Fruit fly (Drosophila melanogaster): ENCODE data around the gene CG3386.

The CG3386 gene

DNA sequence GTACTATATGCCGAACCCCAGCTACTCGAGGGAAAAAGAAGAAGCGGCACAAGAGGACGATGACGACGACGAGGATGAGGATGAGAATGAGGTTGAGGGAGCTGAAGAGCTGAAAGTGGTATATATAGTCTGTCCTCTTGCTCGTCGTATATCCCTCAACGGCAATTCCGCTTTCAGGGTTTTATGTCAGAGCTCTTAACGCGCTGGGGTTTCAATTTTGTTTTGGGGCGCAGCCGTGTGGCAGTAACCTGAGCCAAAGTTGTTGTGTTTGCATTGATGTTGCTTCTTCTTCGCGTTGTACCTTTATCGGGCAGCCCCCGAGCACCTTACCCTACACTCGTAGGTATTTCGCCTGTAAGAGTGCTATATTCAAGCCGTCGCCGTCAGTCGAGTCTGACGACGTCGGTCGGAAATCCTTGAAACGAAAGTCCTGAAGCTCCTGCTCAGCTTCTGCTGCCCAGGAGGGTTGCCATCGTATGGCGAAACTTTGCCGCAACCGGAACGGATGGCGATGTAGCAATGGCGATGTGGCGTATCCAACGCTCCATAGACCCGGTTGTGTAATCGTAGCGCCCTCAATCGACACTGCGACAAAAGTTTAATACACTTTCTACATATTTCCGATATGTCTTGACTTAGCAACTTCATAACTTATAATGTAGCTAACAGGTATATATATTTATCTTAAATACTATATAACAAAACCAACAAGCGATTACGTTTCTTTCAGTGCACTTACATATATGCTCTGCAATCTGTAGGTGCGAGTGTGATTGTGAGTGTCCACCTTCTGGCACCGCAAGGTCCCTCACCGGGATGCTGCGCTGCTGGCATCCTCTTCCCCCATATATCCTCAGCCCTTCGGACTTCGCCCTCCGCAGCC lies 22.6 kb upstream of the CG3386 start (continued):
- peak; percentile 14 for TF ChIP-seq Max (GFP tag; optimal IDR thresholded peaks at IDR 0.05)
- TF ChIP-seq CG17829 (tag; optimal IDR thresholded peaks at IDR 0.05), result peak; percentile 20
- no peak for TF ChIP-seq CG12744 (GFP tag; optimal IDR thresholded peaks at IDR 0.05)
- TF ChIP-seq oc (tag; optimal IDR thresholded peaks at IDR 0.05), result no peak
- no peak for TF ChIP-seq crc (GFP tag; optimal IDR thresholded peaks at IDR 0.05)
- TF ChIP-seq CG9727 (GFP tag; optimal IDR thresholded peaks at IDR 0.05), result peak; percentile 30
- TF ChIP-seq E2f1 (GFP tag; IDR thresholded peaks at IDR 0.05), result 0 out of 2 replicates have a peak, but pooled peaks have one; percentile 31
- TF ChIP-seq Pdp1 (GFP tag; optimal IDR thresholded peaks at IDR 0.05), result peak in 1 of 2 experiments; percentile 46
- TF ChIP-seq PHDP (tag; optimal IDR thresholded peaks at IDR 0.05), result no peak
- TF ChIP-seq CG17912 (GFP tag; optimal IDR thresholded peaks at IDR 0.05), result no peak
- no peak for TF ChIP-seq CG8478 (optimal IDR thresholded peaks at IDR 0.05)
- no peak for TF ChIP-seq danr (GFP tag; IDR thresholded peaks at IDR 0.05)
- no peak for TF ChIP-seq ac (GFP tag; optimal IDR thresholded peaks at IDR 0.05)
- TF ChIP-seq tin (GFP tag; optimal IDR thresholded peaks at IDR 0.05), result peak; percentile 15
- TF ChIP-seq Asciz (GFP tag; optimal IDR thresholded peaks at IDR 0.05), result no peak
- no peak for TF ChIP-seq CG12104 (GFP tag; optimal IDR thresholded peaks at IDR 0.05)
- no peak for TF ChIP-seq CG8089 (GFP tag; optimal IDR thresholded peaks at IDR 0.05)
- TF ChIP-seq maf-S (GFP tag; optimal IDR thresholded peaks at IDR 0.05), result no peak
- no peak for TF ChIP-seq CG13775 (GFP tag; optimal IDR thresholded peaks at IDR 0.05)
- TF ChIP-seq CG32772 (GFP tag; IDR thresholded peaks at IDR 0.05), result no peak
- no peak for TF ChIP-seq run (tag; optimal IDR thresholded peaks at IDR 0.05)
- no peak for TF ChIP-seq Poxn (GFP tag; IDR thresholded peaks at IDR 0.05)
- no peak for TF ChIP-seq pita (GFP tag; optimal IDR thresholded peaks at IDR 0.05)
- no peak for TF ChIP-seq CG3847 (GFP tag; IDR thresholded peaks at IDR 0.05)
- TF ChIP-seq dan (GFP tag; IDR thresholded peaks at IDR 0.05), result no peak
- TF ChIP-seq ham (GFP tag; IDR thresholded peaks at IDR 0.05), result no peak
- no peak for TF ChIP-seq CG9932 (GFP tag; IDR thresholded peaks at IDR 0.05)
- TF ChIP-seq rib (GFP tag; IDR thresholded peaks at IDR 0.05), result no peak
- no peak for TF ChIP-seq gcm2 (GFP tag; optimal IDR thresholded peaks at IDR 0.05)
- no peak for TF ChIP-seq CG15011 (GFP tag; optimal IDR thresholded peaks at IDR 0.05)
- TF ChIP-seq Xrp1 (GFP tag; IDR thresholded peaks at IDR 0.05), result peak; percentile 62
- TF ChIP-seq Hand (GFP tag; optimal IDR thresholded peaks at IDR 0.05), result no peak
- TF ChIP-seq CG10543 (GFP tag; optimal IDR thresholded peaks at IDR 0.05), result no peak
- TF ChIP-seq cg (GFP tag; optimal IDR thresholded peaks at IDR 0.05), result no peak
- TF ChIP-seq H15 (GFP tag; IDR thresholded peaks at IDR 0.05), result 0 out of 3 replicates have a peak, but pooled peaks have one; percentile 34
- no peak for TF ChIP-seq Scr (GFP tag; IDR thresholded peaks at IDR 0.05; ENCODE audit: partially characterized antibody)
- TF ChIP-seq CG11695 (GFP tag; IDR thresholded peaks at IDR 0.05), result 0 out of 3 replicates have a peak, but pooled peaks have one; percentile 11
- no peak for TF ChIP-seq CG12219 (GFP tag; optimal IDR thresholded peaks at IDR 0.05)
- no peak for TF ChIP-seq D19B (GFP tag; optimal IDR thresholded peaks at IDR 0.05)
- no peak for TF ChIP-seq hkb (optimal IDR thresholded peaks at IDR 0.05)
- TF ChIP-seq hkb (GFP tag; IDR thresholded peaks at IDR 0.05), result peak; percentile 67; the same call in 1 of the 2 replicates
- no peak for TF ChIP-seq odd (GFP tag; optimal IDR thresholded peaks at IDR 0.05)
- no peak for TF ChIP-seq CG9876 (GFP tag; optimal IDR thresholded peaks at IDR 0.05)
- TF ChIP-seq lov (optimal IDR thresholded peaks at IDR 0.05), result no peak
- no peak for TF ChIP-seq lov (GFP tag; IDR thresholded peaks at IDR 0.05)
- TF ChIP-seq sc (optimal IDR thresholded peaks at IDR 0.05), result no peak
- no peak for TF ChIP-seq sc (GFP tag; optimal IDR thresholded peaks at IDR 0.05)
- TF ChIP-seq z (GFP tag; IDR thresholded peaks at IDR 0.05), result no peak
- TF ChIP-seq Ets65A (GFP tag), result peak; percentile 74
- no peak for TF ChIP-seq pho (GFP tag; optimal IDR thresholded peaks at IDR 0.05)
- TF ChIP-seq so (GFP tag; IDR thresholded peaks at IDR 0.05), result 0 out of 3 replicates have a peak, but pooled peaks have one; percentile 32
